Worm (Caenorhabditis elegans): Measurements from ENCODE around the gene C30G12.2.

- TF ChIP-seq ces-1 (GFP tag; optimal IDR thresholded peaks at IDR 0.05): no peak
- no peak for TF ChIP-seq nhr-102 (tag; optimal IDR thresholded peaks at IDR 0.05)
Measured at ce11 chrII:7323317-7323716, 33.1 kb downstream of the C30G12.2 start.
